Worm (Caenorhabditis elegans): ENCODE measurements around the gene R05A10.6.

R05A10.6 gene

DNA sequence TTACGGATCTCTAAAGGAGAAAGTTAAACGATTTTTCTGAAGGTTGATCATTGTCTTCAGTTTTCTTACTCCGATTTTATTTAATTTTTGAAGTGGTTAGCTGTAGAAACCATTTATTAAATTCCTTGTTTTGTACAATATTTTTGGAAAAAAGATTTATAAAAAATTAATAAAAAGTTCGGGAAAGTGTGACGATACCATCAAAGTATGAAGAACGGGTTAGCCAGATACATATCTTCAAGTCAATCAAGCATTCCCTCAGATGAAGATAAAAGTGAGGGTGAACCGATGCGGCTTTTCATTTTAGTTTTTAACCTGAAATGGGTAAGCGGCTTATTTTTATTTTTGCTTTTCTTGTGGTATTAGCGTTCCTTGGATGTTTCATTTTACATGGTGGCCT lies at the start of gene R05A10.6:
Gene R05A10.6 (plus strand): TSS at position 301 of the 400 bp plus-strand sequence.
- TF ChIP-seq ama-1 (optimal IDR thresholded peaks at IDR 0.05) (no peak), tbx-11 (GFP tag; IDR thresholded peaks at IDR 0.05) (no peak), hnd-1 (tag; optimal IDR thresholded peaks at IDR 0.05) (no peak), B0310.2 (tag; optimal IDR thresholded peaks at IDR 0.05) (no peak), ets-7 (tag; optimal IDR thresholded peaks at IDR 0.05) (no peak), ceh-13 (GFP tag; optimal IDR thresholded peaks at IDR 0.05) (no peak), sea-1 (GFP tag; conservative IDR thresholded peaks at IDR 0.05) (no peak), hmbx-1 (tag; optimal IDR thresholded peaks at IDR 0.05) (no peak), ceh-36 (tag; optimal IDR thresholded peaks at IDR 0.05) (no peak), aly-1 (tag; optimal IDR thresholded peaks at IDR 0.05) (no peak), scrt-1 (GFP tag; IDR thresholded peaks at IDR 0.05) (no peak), F13C5.2 (tag; optimal IDR thresholded peaks at IDR 0.05) (no peak), hmg-4 (GFP tag; optimal IDR thresholded peaks at IDR 0.05) (no peak), tbx-37 (GFP tag; conservative IDR thresholded peaks at IDR 0.05) (no peak), tra-4 (tag; optimal IDR thresholded peaks at IDR 0.05) (no peak), flt-1 (GFP tag; IDR thresholded peaks at IDR 0.05) (no peak), pes-1 (GFP tag; IDR thresholded peaks at IDR 0.05) (no peak)

DNA sequence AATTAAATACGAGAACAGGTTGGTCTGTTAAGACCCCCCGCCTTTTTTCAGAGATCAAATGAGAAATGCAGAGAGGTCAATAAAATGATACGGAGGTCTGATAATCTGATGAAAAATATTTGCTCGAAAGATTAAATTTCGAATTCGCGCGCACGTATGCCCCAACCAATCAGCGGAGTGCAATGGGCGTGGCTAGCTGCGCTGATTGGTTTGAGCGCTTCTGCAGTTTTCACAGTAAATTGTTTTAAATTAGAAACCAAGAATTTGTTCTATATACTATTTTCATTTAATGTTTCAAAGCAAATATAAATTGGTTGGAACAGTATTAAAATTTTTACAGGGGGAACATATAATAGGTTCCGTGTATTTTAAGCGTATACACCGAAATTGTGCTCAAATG lies 46.2 kb upstream of the R05A10.6 start:
- no peak for TF ChIP-seq B0310.2 (tag; optimal IDR thresholded peaks at IDR 0.05)
- TF ChIP-seq aly-1 (tag; optimal IDR thresholded peaks at IDR 0.05), result no peak
- no peak for TF ChIP-seq sea-1 (GFP tag; conservative IDR thresholded peaks at IDR 0.05)
- TF ChIP-seq tra-4 (tag; optimal IDR thresholded peaks at IDR 0.05), result no peak
- TF ChIP-seq scrt-1 (GFP tag; IDR thresholded peaks at IDR 0.05), result no peak
- TF ChIP-seq ceh-13 (GFP tag; optimal IDR thresholded peaks at IDR 0.05), result no peak
- no peak for TF ChIP-seq ets-7 (tag; optimal IDR thresholded peaks at IDR 0.05)
- no peak for TF ChIP-seq tbx-37 (GFP tag; conservative IDR thresholded peaks at IDR 0.05)
- TF ChIP-seq tbx-11 (GFP tag; IDR thresholded peaks at IDR 0.05), result no peak
- no peak for TF ChIP-seq hmbx-1 (tag; optimal IDR thresholded peaks at IDR 0.05)
- no peak for TF ChIP-seq flt-1 (GFP tag; IDR thresholded peaks at IDR 0.05)
- TF ChIP-seq ceh-36 (tag; optimal IDR thresholded peaks at IDR 0.05), result no peak
- no peak for TF ChIP-seq pes-1 (GFP tag; IDR thresholded peaks at IDR 0.05)
- TF ChIP-seq F13C5.2 (tag; optimal IDR thresholded peaks at IDR 0.05), result no peak
- no peak for TF ChIP-seq hmg-4 (GFP tag; optimal IDR thresholded peaks at IDR 0.05)
- TF ChIP-seq ama-1 (optimal IDR thresholded peaks at IDR 0.05), result no peak
- TF ChIP-seq hnd-1 (tag; optimal IDR thresholded peaks at IDR 0.05), result no peak

DNA sequence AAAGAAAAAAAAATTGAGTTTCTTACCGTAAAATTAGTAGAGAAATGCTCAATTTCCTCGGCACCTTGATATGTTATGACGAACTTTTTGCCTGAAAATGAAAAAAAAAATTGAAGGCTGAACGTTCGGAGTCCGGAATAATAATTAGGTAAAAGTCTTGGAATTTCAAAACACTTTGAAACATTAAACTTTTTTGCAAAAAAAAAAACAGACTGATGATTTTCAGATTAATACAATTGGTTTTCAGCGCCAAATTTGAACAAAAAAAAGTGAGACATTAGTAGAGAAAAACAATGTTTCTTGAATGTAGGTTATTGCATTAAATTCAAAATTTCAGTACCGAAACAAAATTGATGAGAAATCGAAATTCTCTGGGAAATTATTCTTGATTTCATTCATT lies 41.6 kb upstream of the R05A10.6 start, which contains the start of gene nkcc-1:
Gene nkcc-1 (minus strand): TSS at position 101 of the 400 bp plus-strand sequence.
- TF ChIP-seq ceh-36 (tag; optimal IDR thresholded peaks at IDR 0.05) (no peak), tbx-37 (GFP tag; conservative IDR thresholded peaks at IDR 0.05) (no peak), ama-1 (optimal IDR thresholded peaks at IDR 0.05) (no peak), ceh-13 (GFP tag; optimal IDR thresholded peaks at IDR 0.05) (no peak), pes-1 (GFP tag; IDR thresholded peaks at IDR 0.05) (no peak)

DNA sequence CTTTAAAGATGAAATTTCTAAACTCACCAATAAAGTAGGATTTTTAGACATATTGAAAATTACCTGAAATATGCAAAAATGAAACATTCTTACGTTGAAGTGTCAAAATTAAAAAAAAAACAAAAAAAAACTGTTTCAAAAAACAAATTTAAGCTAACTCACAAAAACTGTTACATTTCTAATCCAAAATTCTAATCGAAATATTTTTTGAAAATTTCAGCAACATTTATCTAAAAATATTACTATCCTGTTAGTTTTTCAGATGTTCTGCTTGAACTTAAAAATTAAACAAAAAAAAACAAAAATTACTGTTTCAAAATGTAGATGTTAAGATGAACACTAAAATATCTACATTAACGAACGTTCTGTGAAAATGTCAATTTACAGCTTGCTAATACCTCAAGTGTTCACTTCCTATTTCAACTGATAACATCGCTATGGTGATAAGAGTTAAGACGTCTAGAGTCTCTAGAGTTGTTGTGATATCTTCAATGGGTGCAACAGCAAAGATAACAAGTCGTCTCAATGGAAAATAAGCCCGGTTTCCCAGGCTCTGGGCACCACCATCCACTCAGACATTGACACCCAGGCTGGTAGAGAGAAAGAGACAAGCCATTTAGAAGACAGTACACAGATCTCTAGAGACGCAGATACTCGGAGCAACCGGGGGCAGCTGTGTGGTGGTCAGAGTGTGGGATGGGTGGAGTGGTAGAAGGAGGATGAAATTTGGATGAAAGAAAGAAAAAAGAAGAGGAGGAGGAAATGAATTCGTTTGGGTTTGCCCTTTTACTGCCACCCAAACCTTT lies 37.6 kb upstream of the R05A10.6 start, which contains the start of gene H12I19.115:
Gene H12I19.115 (minus strand): TSS at position 51 of the 806 bp plus-strand sequence.
- no peak for TF ChIP-seq tbx-11 (GFP tag; IDR thresholded peaks at IDR 0.05)
- TF ChIP-seq F13C5.2 (tag; optimal IDR thresholded peaks at IDR 0.05), result peak; percentile 13
- no peak for TF ChIP-seq sea-1 (GFP tag; conservative IDR thresholded peaks at IDR 0.05)

DNA sequence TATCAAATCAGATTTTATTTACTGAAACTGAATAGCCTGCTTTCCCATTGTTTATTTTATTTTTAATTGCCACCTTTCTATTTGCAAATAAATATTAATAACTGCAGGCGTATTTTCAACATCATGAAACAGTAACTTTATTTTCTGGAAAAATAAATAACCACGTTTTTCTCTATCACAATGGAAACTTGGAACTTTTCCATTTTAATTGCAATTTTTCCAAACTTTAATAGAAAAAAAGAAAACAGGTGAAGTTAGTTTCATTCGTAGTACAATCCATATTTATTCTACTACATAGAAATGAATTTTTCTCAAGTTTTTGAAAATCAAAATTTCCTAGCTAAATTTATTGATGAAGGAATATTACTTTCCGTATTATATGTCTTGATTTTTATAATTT lies 36.5 kb upstream of the R05A10.6 start, which contains the start of gene srz-42:
Gene srz-42 (plus strand): TSS at position 301 of the 400 bp plus-strand sequence.
- no peak for TF ChIP-seq flt-1 (GFP tag; IDR thresholded peaks at IDR 0.05)
- TF ChIP-seq ama-1 (optimal IDR thresholded peaks at IDR 0.05), result no peak
- no peak for TF ChIP-seq ets-7 (tag; optimal IDR thresholded peaks at IDR 0.05)
- TF ChIP-seq B0310.2 (tag; optimal IDR thresholded peaks at IDR 0.05), result no peak
- TF ChIP-seq scrt-1 (GFP tag; IDR thresholded peaks at IDR 0.05), result no peak
- no peak for TF ChIP-seq ceh-36 (tag; optimal IDR thresholded peaks at IDR 0.05)
- TF ChIP-seq F13C5.2 (tag; optimal IDR thresholded peaks at IDR 0.05), result no peak
- TF ChIP-seq pes-1 (GFP tag; IDR thresholded peaks at IDR 0.05), result no peak
- TF ChIP-seq aly-1 (tag; optimal IDR thresholded peaks at IDR 0.05), result no peak
- TF ChIP-seq tra-4 (tag; optimal IDR thresholded peaks at IDR 0.05), result no peak
- TF ChIP-seq hmbx-1 (tag; optimal IDR thresholded peaks at IDR 0.05), result no peak

ce11 chrIV:14131770-14132169 lies 33.8 kb upstream of the R05A10.6 start, which contains the start of gene srz-59:
srz-59 (plus strand) TSS chrIV:14132070.
- no peak for TF ChIP-seq pes-1 (GFP tag; IDR thresholded peaks at IDR 0.05)
- no peak for TF ChIP-seq ama-1 (optimal IDR thresholded peaks at IDR 0.05)
- TF ChIP-seq tbx-11 (GFP tag; IDR thresholded peaks at IDR 0.05), result no peak
- TF ChIP-seq hnd-1 (tag; optimal IDR thresholded peaks at IDR 0.05), result no peak
- TF ChIP-seq F13C5.2 (tag; optimal IDR thresholded peaks at IDR 0.05), result no peak
- no peak for TF ChIP-seq tra-4 (tag; optimal IDR thresholded peaks at IDR 0.05)
- no peak for TF ChIP-seq sea-1 (GFP tag; conservative IDR thresholded peaks at IDR 0.05)
- no peak for TF ChIP-seq hmbx-1 (tag; optimal IDR thresholded peaks at IDR 0.05)
- TF ChIP-seq hmg-4 (GFP tag; optimal IDR thresholded peaks at IDR 0.05), result no peak
- no peak for TF ChIP-seq ets-7 (tag; optimal IDR thresholded peaks at IDR 0.05)
- TF ChIP-seq tbx-37 (GFP tag; conservative IDR thresholded peaks at IDR 0.05), result no peak
- no peak for TF ChIP-seq ceh-36 (tag; optimal IDR thresholded peaks at IDR 0.05)
- TF ChIP-seq B0310.2 (tag; optimal IDR thresholded peaks at IDR 0.05), result no peak
- TF ChIP-seq flt-1 (GFP tag; IDR thresholded peaks at IDR 0.05), result no peak
- TF ChIP-seq ceh-13 (GFP tag; optimal IDR thresholded peaks at IDR 0.05), result no peak

DNA sequence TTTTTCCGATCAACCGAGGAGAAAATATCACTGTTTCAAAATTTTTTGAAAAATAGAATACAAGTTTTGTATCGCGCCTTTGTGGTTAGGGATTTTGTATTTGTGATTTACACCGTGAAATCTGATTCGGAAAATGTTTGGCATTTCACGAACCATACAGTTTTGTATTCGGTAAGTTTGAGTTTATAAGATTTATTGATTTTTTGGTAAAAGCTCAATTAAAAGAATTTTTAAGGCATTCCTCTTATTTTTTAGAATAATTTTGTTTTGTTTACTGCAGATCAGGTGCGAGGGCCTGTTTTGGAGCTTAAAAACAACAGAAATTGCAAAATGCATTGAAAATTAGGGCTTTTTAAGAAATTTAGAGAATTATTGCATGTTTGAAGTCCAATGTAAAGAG lies 32.2 kb upstream of the R05A10.6 start:
- TF ChIP-seq tra-4 (tag; optimal IDR thresholded peaks at IDR 0.05), result no peak
- no peak for TF ChIP-seq pes-1 (GFP tag; IDR thresholded peaks at IDR 0.05)
- TF ChIP-seq hnd-1 (tag; optimal IDR thresholded peaks at IDR 0.05), result no peak
- TF ChIP-seq sea-1 (GFP tag; conservative IDR thresholded peaks at IDR 0.05), result no peak
- TF ChIP-seq B0310.2 (tag; optimal IDR thresholded peaks at IDR 0.05), result no peak
- no peak for TF ChIP-seq ceh-36 (tag; optimal IDR thresholded peaks at IDR 0.05)
- no peak for TF ChIP-seq aly-1 (tag; optimal IDR thresholded peaks at IDR 0.05)
- TF ChIP-seq tbx-11 (GFP tag; IDR thresholded peaks at IDR 0.05), result no peak
- TF ChIP-seq flt-1 (GFP tag; IDR thresholded peaks at IDR 0.05), result no peak
- no peak for TF ChIP-seq ceh-13 (GFP tag; optimal IDR thresholded peaks at IDR 0.05)
- TF ChIP-seq hmg-4 (GFP tag; optimal IDR thresholded peaks at IDR 0.05), result no peak
- TF ChIP-seq hmbx-1 (tag; optimal IDR thresholded peaks at IDR 0.05), result no peak
- TF ChIP-seq tbx-37 (GFP tag; conservative IDR thresholded peaks at IDR 0.05), result no peak
- no peak for TF ChIP-seq F13C5.2 (tag; optimal IDR thresholded peaks at IDR 0.05)
- no peak for TF ChIP-seq scrt-1 (GFP tag; IDR thresholded peaks at IDR 0.05)
- TF ChIP-seq ets-7 (tag; optimal IDR thresholded peaks at IDR 0.05), result no peak
- TF ChIP-seq ama-1 (optimal IDR thresholded peaks at IDR 0.05), result no peak

Data from whole organism, early embryonic.